Worm (Caenorhabditis elegans) whole organism, L3 larva: ENCODE results near the gene sri-42.

ENCODE experiments used
- aly-2 ChIP-seq: fragments of 150-350 bp; optimal IDR thresholded peaks from 2 replicates; lab custom pipeline; 2014; ENCODE audit warnings: missing biosample characterization, missing genetic modification characterization
- ama-1 ChIP-seq: fragments of 150-350 bp; optimal IDR thresholded peaks from 2 replicates; lab custom pipeline; 2018
- ceh-16 ChIP-seq: sonication (generic microtip); optimal IDR thresholded peaks from 2 replicates; lab custom pipeline; 2017; ENCODE audit warnings: missing biosample characterization, missing genetic modification characterization
- elt-1 ChIP-seq: fragments of 150-350 bp; optimal IDR thresholded peaks from 2 replicates; lab custom pipeline; 2014; ENCODE audit warnings: missing biosample characterization, missing genetic modification characterization
- fkh-10 ChIP-seq: sonication (generic microtip); optimal IDR thresholded peaks from 2 replicates; lab custom pipeline; 2017; ENCODE audit warnings: missing biosample characterization, missing genetic modification reagents, missing genetic modification characterization
- fos-1 ChIP-seq: fragments of 150-350 bp; optimal IDR thresholded peaks from 2 replicates; lab custom pipeline; 2014; ENCODE audit warnings: missing biosample characterization, missing genetic modification characterization
- lin-15B ChIP-seq: fragments of 150-350 bp; optimal IDR thresholded peaks from 2 replicates; lab custom pipeline; 2014; ENCODE audit warnings: missing biosample characterization, missing genetic modification characterization
- mml-1 ChIP-seq: fragments of 150-350 bp; sonication (generic microtip); optimal IDR thresholded peaks from 3 replicates; lab custom pipeline; 2014; ENCODE audit warnings: missing biosample characterization, missing genetic modification characterization
- nhr-11 ChIP-seq: fragments of 150-350 bp; optimal IDR thresholded peaks from 2 replicates; lab custom pipeline; 2014; ENCODE audit warnings: missing biosample characterization, missing genetic modification characterization
- nhr-77 ChIP-seq: fragments of 150-350 bp; optimal IDR thresholded peaks from 2 replicates; lab custom pipeline; 2014; ENCODE audit warnings: missing biosample characterization, missing genetic modification characterization
- sea-2 ChIP-seq: fragments of 150-350 bp; sonication (generic microtip); optimal IDR thresholded peaks from 4 replicates; lab custom pipeline; 2014; ENCODE audit warnings: missing biosample characterization, missing genetic modification reagents, missing genetic modification characterization
- unc-62 ChIP-seq: fragments of 150-350 bp; sonication (generic microtip); optimal IDR thresholded peaks from 4 replicates; lab custom pipeline; 2014; ENCODE audit warnings: missing biosample characterization, missing genetic modification reagents, missing genetic modification characterization
- zag-1 ChIP-seq: fragments of 150-350 bp; optimal IDR thresholded peaks from 2 replicates; lab custom pipeline; 2014; ENCODE audit warnings: missing biosample characterization, missing genetic modification characterization
- ztf-11 ChIP-seq: fragments of 150-350 bp; optimal IDR thresholded peaks from 2 replicates; lab custom pipeline; 2014; ENCODE audit warnings: missing biosample characterization, missing genetic modification characterization

DNA sequence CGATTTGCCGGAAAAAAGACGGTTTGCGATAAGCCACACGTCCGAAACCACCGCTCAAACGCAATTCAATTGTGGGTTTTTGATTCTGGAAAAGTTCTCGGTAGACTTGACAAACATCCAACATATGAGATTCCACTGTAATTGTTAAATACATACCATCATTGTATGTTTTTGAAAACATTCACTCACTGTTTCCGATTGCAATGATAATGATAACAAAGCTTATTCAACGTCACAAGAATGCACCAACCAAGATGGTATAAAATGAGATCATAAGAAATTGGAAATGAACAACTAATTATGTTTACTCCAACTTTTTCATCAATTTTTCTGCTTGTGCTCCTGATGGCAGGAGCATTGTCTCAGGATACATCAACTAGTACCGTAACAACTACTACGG, 37.0 kb downstream of the sri-42 start, which contains the start of gene clec-122:
- no peak for TF ChIP-seq sea-2 (GFP tag; lab: Kevin White, UChicago)
- no peak for TF ChIP-seq zag-1 (tag; lab: Kevin White, UChicago)
- TF ChIP-seq ama-1 (lab: Kevin White, UChicago), result no peak
- no peak for TF ChIP-seq ceh-16
- no peak for TF ChIP-seq aly-2 (tag; lab: Kevin White, UChicago)
- no peak for TF ChIP-seq ztf-11
- no peak for TF ChIP-seq lin-15B
- no peak for TF ChIP-seq fkh-10 (GFP tag; lab: Kevin White, UChicago)
- no peak for TF ChIP-seq nhr-11 (tag; lab: Kevin White, UChicago)
- TF ChIP-seq mml-1 (tag; lab: Kevin White, UChicago), result no peak
- TF ChIP-seq elt-1 (tag; lab: Kevin White, UChicago), result no peak
- no peak for TF ChIP-seq fos-1 (tag; lab: Kevin White, UChicago)
- TF ChIP-seq unc-62, result no peak
- TF ChIP-seq nhr-77 (tag; lab: Kevin White, UChicago), result no peak
